Worm (Caenorhabditis elegans) whole organism, L1 larva: ENCODE data around the gene mlt-7.

Experiments used
- C04F5.9 ChIP-seq: sonication (generic microtip); optimal IDR thresholded peaks from 2 replicates; lab custom pipeline; 2016; ENCODE audit warnings: missing genetic modification characterization, missing compliant biosample characterization
- C16A3.4 ChIP-seq: fragments of 150-350 bp; optimal IDR thresholded peaks from 2 replicates; lab custom pipeline; 2014; ENCODE audit warnings: missing biosample characterization, missing genetic modification characterization
- Y116A8C.19 ChIP-seq: sonication (generic microtip); optimal IDR thresholded peaks from 2 replicates; lab custom pipeline; 2016; ENCODE audit warnings: missing compliant biosample characterization, missing genetic modification characterization, borderline replicate concordance
- alr-1 ChIP-seq: fragments of 200-800 bp; sonication (Bioruptor generic); optimal IDR thresholded peaks from 2 replicates; lab custom pipeline; 2018; ENCODE audit warnings: borderline replicate concordance, mild to moderate bottlenecking, missing genetic modification characterization, missing compliant biosample characterization
- aly-2 ChIP-seq: fragments of 150-350 bp; optimal IDR thresholded peaks from 2 replicates; lab custom pipeline; 2014; ENCODE audit warnings: missing biosample characterization, missing genetic modification characterization
- ama-1 ChIP-seq: fragments of 150-350 bp; optimal IDR thresholded peaks from 2 replicates; lab custom pipeline; 2014
- ceh-63 ChIP-seq: fragments of 200-800 bp; sonication (Bioruptor generic); optimal IDR thresholded peaks from 2 replicates; lab custom pipeline; 2018; ENCODE audit warnings: mild to moderate bottlenecking, missing genetic modification characterization, missing compliant biosample characterization
- ceh-8 ChIP-seq: fragments of 200-800 bp; sonication (Bioruptor generic); optimal IDR thresholded peaks from 2 replicates; lab custom pipeline; 2018; ENCODE audit warnings: mild to moderate bottlenecking, missing genetic modification characterization, moderate library complexity, missing compliant biosample characterization
- ceh-90 ChIP-seq: sonication (generic microtip); optimal IDR thresholded peaks from 2 replicates; lab custom pipeline; 2016; ENCODE audit warnings: missing genetic modification characterization, missing compliant biosample characterization
- ces-1 ChIP-seq: fragments of 150-350 bp; optimal IDR thresholded peaks from 2 replicates; lab custom pipeline; 2014; ENCODE audit warnings: missing biosample characterization, missing genetic modification reagents, missing genetic modification characterization
- egl-27 ChIP-seq, 2 experiments: fragments of 150-350 bp in 1 of 2; sonication (generic microtip); optimal IDR thresholded peaks; 3 replicates each; lab custom pipeline; 2017 to 2018; ENCODE audit warnings: missing biosample characterization in 2 of 2, missing genetic modification characterization in 2 of 2, missing genetic modification reagents in 2 of 2
- elt-2 ChIP-seq: sonication (generic microtip); optimal IDR thresholded peaks from 2 replicates; lab custom pipeline; 2016; ENCODE audit warnings: missing genetic modification characterization, mild to moderate bottlenecking, inconsistent platforms, missing compliant biosample characterization, missing genetic modification reagents
- elt-3 ChIP-seq, 6 experiments: fragments of 150-350 bp in 1 of 6; sonication (generic microtip); optimal IDR thresholded peaks; 2 replicates each; lab custom pipeline; 2017 to 2018; ENCODE audit warnings: missing biosample characterization in 6 of 6, missing genetic modification characterization in 6 of 6, inconsistent platforms in 1 of 6
- hlh-4 ChIP-seq: sonication (generic microtip); optimal IDR thresholded peaks from 2 replicates; lab custom pipeline; 2016; ENCODE audit warnings: mild to moderate bottlenecking, missing genetic modification characterization, missing compliant biosample characterization
- irx-1 ChIP-seq: sonication (generic microtip); optimal IDR thresholded peaks from 2 replicates; lab custom pipeline; 2016; ENCODE audit warnings: missing genetic modification characterization, missing compliant biosample characterization
- lin-15B ChIP-seq: fragments of 150-350 bp; sonication (generic microtip); optimal IDR thresholded peaks from 3 replicates; lab custom pipeline; 2014; ENCODE audit warnings: missing biosample characterization, missing genetic modification characterization
- lin-35 ChIP-seq, 2 experiments: fragments of 150-350 bp; optimal IDR thresholded peaks; 2 replicates each; lab custom pipeline; 2014; ENCODE audit warnings: missing biosample characterization in 2 of 2, missing genetic modification characterization in 2 of 2, missing genetic modification reagents in 2 of 2
- lin-39 ChIP-seq: fragments of 150-350 bp; optimal IDR thresholded peaks from 2 replicates; lab custom pipeline; 2014; ENCODE audit warnings: missing biosample characterization, missing genetic modification reagents, missing genetic modification characterization
- nhr-12 ChIP-seq: sonication (generic microtip); optimal IDR thresholded peaks from 2 replicates; lab custom pipeline; 2017; ENCODE audit warnings: missing biosample characterization, missing genetic modification characterization
- nhr-237 ChIP-seq: fragments of 150-350 bp; optimal IDR thresholded peaks from 2 replicates; lab custom pipeline; 2014; ENCODE audit warnings: missing biosample characterization, missing genetic modification characterization
- nhr-28 ChIP-seq: fragments of 150-350 bp; optimal IDR thresholded peaks from 2 replicates; lab custom pipeline; 2014; ENCODE audit warnings: missing biosample characterization, missing genetic modification characterization
- nhr-77 ChIP-seq: fragments of 150-350 bp; optimal IDR thresholded peaks from 2 replicates; lab custom pipeline; 2014; ENCODE audit warnings: missing biosample characterization, missing genetic modification characterization
- nhr-90 ChIP-seq: sonication (generic microtip); optimal IDR thresholded peaks from 2 replicates; lab custom pipeline; 2016; ENCODE audit warnings: mild to moderate bottlenecking, missing genetic modification characterization, missing compliant biosample characterization; ENCODE audit not compliant: poor library complexity
- pax-3 ChIP-seq: fragments of 200-800 bp; sonication (Bioruptor generic); optimal IDR thresholded peaks from 2 replicates; lab custom pipeline; 2018; ENCODE audit warnings: mild to moderate bottlenecking, missing genetic modification characterization, moderate library complexity, missing compliant biosample characterization
- pqm-1 ChIP-seq: sonication (generic microtip); optimal IDR thresholded peaks from 3 replicates; lab custom pipeline; 2017; ENCODE audit warnings: missing biosample characterization, missing genetic modification characterization
- skn-1 ChIP-seq: fragments of 150-350 bp; optimal IDR thresholded peaks from 2 replicates; lab custom pipeline; 2014; ENCODE audit warnings: missing biosample characterization, missing genetic modification characterization
- snpc-4 ChIP-seq: fragments of 150-350 bp; optimal IDR thresholded peaks from 2 replicates; lab custom pipeline; 2014; ENCODE audit warnings: missing biosample characterization, missing genetic modification characterization
- sptf-1 ChIP-seq: fragments of 150-350 bp; optimal IDR thresholded peaks from 2 replicates; lab custom pipeline; 2014; ENCODE audit warnings: missing biosample characterization, missing genetic modification characterization
- sup-37 ChIP-seq: fragments of 200-800 bp; sonication (Bioruptor generic); optimal IDR thresholded peaks from 2 replicates; lab custom pipeline; 2018; ENCODE audit warnings: mild to moderate bottlenecking, missing genetic modification characterization, missing compliant biosample characterization
- swsn-7 ChIP-seq: sonication (generic microtip); optimal IDR thresholded peaks from 2 replicates; lab custom pipeline; 2016; ENCODE audit warnings: missing genetic modification characterization, missing compliant biosample characterization
- tbx-2 ChIP-seq: sonication (generic microtip); optimal IDR thresholded peaks from 2 replicates; lab custom pipeline; 2016; ENCODE audit warnings: missing genetic modification characterization, missing compliant biosample characterization
- tlp-1 ChIP-seq: fragments of 150-350 bp; optimal IDR thresholded peaks from 2 replicates; lab custom pipeline; 2014; ENCODE audit warnings: missing biosample characterization, missing genetic modification characterization
- unc-130 ChIP-seq: fragments of 150-350 bp; optimal IDR thresholded peaks from 2 replicates; lab custom pipeline; 2017; ENCODE audit warnings: missing biosample characterization, missing genetic modification characterization, inconsistent platforms

mlt-7 gene

DNA sequence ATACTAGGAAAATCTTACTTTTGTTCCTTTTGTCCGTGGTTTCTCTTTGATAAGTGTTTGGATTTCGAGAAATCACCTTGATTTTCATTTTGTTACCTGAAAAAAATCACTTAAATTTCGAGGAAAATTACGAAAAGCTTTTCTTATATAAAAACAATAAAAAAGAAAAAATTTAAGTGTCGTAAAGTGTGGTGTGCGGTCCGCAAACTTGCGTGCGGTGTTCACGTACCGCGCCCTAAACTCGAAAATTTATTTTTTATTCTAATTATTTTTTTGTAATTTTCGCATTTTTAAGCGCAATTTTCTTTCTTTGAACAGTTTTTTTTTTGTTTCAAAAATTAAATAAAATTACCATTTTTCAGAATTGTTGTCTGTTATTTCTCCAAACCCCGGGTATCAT lies 32.0 kb downstream of the mlt-7 start, which contains the start of the genes dcaf-13 and toe-1 (continued):
- TF ChIP-seq C16A3.4 (tag; lab: Kevin White, UChicago) (peak; percentile 6), Y116A8C.19 (tag; lab: Kevin White, UChicago) (no peak), hlh-4 (tag; lab: Kevin White, UChicago) (no peak)
- TF ChIP-seq, all 84 proteins: peak for 11

DNA sequence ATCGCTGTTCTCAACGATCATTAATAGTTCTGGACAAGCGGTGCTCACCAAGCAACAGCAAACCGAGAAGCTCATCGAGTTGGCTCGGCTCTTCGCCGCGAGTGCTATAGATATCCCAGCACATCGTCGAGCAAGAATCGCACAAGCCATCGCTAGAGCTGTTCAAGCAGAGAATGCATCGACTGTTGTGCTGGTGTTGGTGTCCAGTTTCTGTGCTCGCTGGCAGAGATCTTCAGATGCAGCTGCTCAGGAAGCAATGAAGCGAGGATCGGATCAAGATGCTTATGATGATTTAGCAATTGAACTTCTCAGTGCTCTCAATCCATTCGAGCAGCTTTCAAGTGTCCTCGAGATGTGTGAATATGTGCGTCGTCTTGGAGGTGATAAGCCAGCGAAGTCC lies 35.3 kb downstream of the mlt-7 start:
- TF ChIP-seq swsn-7 (no peak), tlp-1 (tag; lab: Kevin White, UChicago) (no peak), lin-15B (tag; lab: Kevin White, UChicago) (no peak), alr-1 (tag; lab: Kevin White, UChicago) (no peak), aly-2 (tag; lab: Kevin White, UChicago) (no peak), ceh-63 (no peak), pax-3 (no peak), nhr-237 (tag; lab: Kevin White, UChicago) (no peak), lin-39 (tag; lab: Kevin White, UChicago) (no peak), irx-1 (tag; lab: Kevin White, UChicago) (no peak)

ce11 chrII:4433146-4433545 lies 40.3 kb downstream of the mlt-7 start, which contains the start of gene nhr-109:
nhr-109 (plus strand) TSS chrII:4433367.
- TF ChIP-seq C04F5.9 (tag; lab: Kevin White, UChicago) (no peak), elt-3 (tag; optimal IDR thresholded peaks at IDR 0.05; lab: Kevin White, UChicago) (peak in 1 of 6 experiments; percentile 45), elt-2 (peak; percentile 6), sptf-1 (no peak), lin-35 (GFP tag; optimal IDR thresholded peaks at IDR 0.05; lab: Kevin White, UChicago) (peak in 1 of 2 experiments; percentile 13)

ce11 chrII:4434278-4434677 lies 41.5 kb downstream of the mlt-7 start:
- no peak for TF ChIP-seq snpc-4 (tag; lab: Kevin White, UChicago)
- no peak for TF ChIP-seq tbx-2
- TF ChIP-seq lin-35 (GFP tag; optimal IDR thresholded peaks at IDR 0.05; lab: Kevin White, UChicago), result no peak
- no peak for TF ChIP-seq skn-1 (tag; lab: Kevin White, UChicago)
- no peak for TF ChIP-seq ceh-90 (tag; lab: Kevin White, UChicago)
- no peak for TF ChIP-seq egl-27 (tag; optimal IDR thresholded peaks at IDR 0.05; lab: Kevin White, UChicago)
- no peak for TF ChIP-seq nhr-12 (tag; lab: Kevin White, UChicago)
- TF ChIP-seq nhr-28 (tag; lab: Kevin White, UChicago), result no peak
- TF ChIP-seq unc-130 (tag; lab: Kevin White, UChicago), result no peak
- no peak for TF ChIP-seq swsn-7
- TF ChIP-seq nhr-77 (tag; lab: Kevin White, UChicago), result no peak
- no peak for TF ChIP-seq nhr-90 (tag; lab: Kevin White, UChicago)
- TF ChIP-seq ceh-8 (GFP tag; lab: Kevin White, UChicago), result no peak
- no peak for TF ChIP-seq C16A3.4 (tag; lab: Kevin White, UChicago)
- TF ChIP-seq pqm-1 (tag; lab: Kevin White, UChicago), result no peak
- TF ChIP-seq, all 84 proteins: peak for 0

DNA sequence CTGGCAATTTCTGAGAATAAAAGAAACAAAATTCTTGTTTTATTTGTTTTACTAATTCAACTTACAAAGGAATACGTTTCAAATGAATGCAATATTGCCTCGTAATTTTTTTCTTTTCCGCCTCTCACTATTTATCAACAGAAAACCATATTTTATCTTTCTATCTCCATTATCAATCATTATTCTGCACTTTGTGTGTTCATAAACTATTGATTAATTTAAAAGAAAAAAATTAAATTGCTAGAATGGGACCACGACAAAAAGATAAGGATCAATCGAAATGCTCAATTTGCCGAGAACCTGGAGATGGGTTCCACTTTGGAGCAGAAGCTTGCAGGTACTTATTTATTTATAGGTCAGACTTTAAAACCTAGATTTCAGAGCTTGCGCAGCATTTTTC lies 42.3 kb downstream of the mlt-7 start, which contains the start of gene nhr-273:
TSS of gene nhr-273 (plus strand) at position 167 of the 400 bp plus-strand sequence.
- TF ChIP-seq ces-1 (GFP tag; lab: Kevin White, UChicago) (no peak), ceh-63 (no peak), elt-2 (peak; percentile 70)
- TF ChIP-seq, all 84 proteins: peak for 1

ce11 chrII:4438601-4439000 lies 45.8 kb downstream of the mlt-7 start, which contains the start of gene nhr-16:
nhr-16 (plus strand) TSS chrII:4438805.
- no peak for TF ChIP-seq sup-37 (GFP tag; lab: Kevin White, UChicago)
- TF ChIP-seq ama-1 (lab: Kevin White, UChicago), result no peak
